Worm (Caenorhabditis elegans) whole organism, L1 larva: ENCODE results near the gene T22F3.2.

Experiments
- C04F5.9 ChIP-seq: sonication (generic microtip); optimal IDR thresholded peaks from 2 replicates; lab custom pipeline; 2016; ENCODE audit warnings: missing genetic modification characterization, missing compliant biosample characterization
- C16A3.4 ChIP-seq: fragments of 150-350 bp; optimal IDR thresholded peaks from 2 replicates; lab custom pipeline; 2014; ENCODE audit warnings: missing biosample characterization, missing genetic modification characterization
- C34B4.2 ChIP-seq: sonication (generic microtip); optimal IDR thresholded peaks from 2 replicates; lab custom pipeline; 2017; ENCODE audit warnings: mild to moderate bottlenecking, missing genetic modification characterization, missing compliant biosample characterization
- aly-2 ChIP-seq: fragments of 150-350 bp; optimal IDR thresholded peaks from 2 replicates; lab custom pipeline; 2014; ENCODE audit warnings: missing biosample characterization, missing genetic modification characterization
- ama-1 ChIP-seq: fragments of 150-350 bp; optimal IDR thresholded peaks from 2 replicates; lab custom pipeline; 2014
- ceh-8 ChIP-seq: fragments of 200-800 bp; sonication (Bioruptor generic); optimal IDR thresholded peaks from 2 replicates; lab custom pipeline; 2018; ENCODE audit warnings: mild to moderate bottlenecking, missing genetic modification characterization, moderate library complexity, missing compliant biosample characterization
- ceh-82 ChIP-seq, 3 experiments: fragments of 150-350 bp in 1 of 3; sonication (generic microtip) in 2 of 3; optimal IDR thresholded peaks; 2 replicates each; lab custom pipeline; 2014 to 2017; ENCODE audit warnings: missing biosample characterization in 3 of 3, missing genetic modification characterization in 3 of 3
- ceh-90 ChIP-seq: sonication (generic microtip); optimal IDR thresholded peaks from 2 replicates; lab custom pipeline; 2016; ENCODE audit warnings: missing genetic modification characterization, missing compliant biosample characterization
- dpl-1 ChIP-seq, 3 experiments: fragments of 150-350 bp in 2 of 3; sonication (generic microtip) in 1 of 3; optimal IDR thresholded peaks; 2 replicates each; lab custom pipeline; 2014 to 2017; ENCODE audit warnings: missing biosample characterization in 3 of 3, missing genetic modification characterization in 3 of 3, missing genetic modification reagents in 3 of 3
- dsc-1 ChIP-seq: sonication (generic microtip); optimal IDR thresholded peaks from 2 replicates; lab custom pipeline; 2016; ENCODE audit warnings: mild to moderate bottlenecking, missing genetic modification characterization, missing compliant biosample characterization
- efl-1 ChIP-seq, 4 experiments: fragments of 150-350 bp; optimal IDR thresholded peaks in 3 of 4; peaks in 1 of 4; 1 replicate in 1 of 4; 2 replicates in 3 of 4; lab custom pipeline; 2014; ENCODE audit warnings: missing biosample characterization in 2 of 4, missing genetic modification characterization in 2 of 4, missing genetic modification reagents in 2 of 4
- elt-3 ChIP-seq, 6 experiments: fragments of 150-350 bp in 1 of 6; sonication (generic microtip); optimal IDR thresholded peaks; 2 replicates each; lab custom pipeline; 2017 to 2018; ENCODE audit warnings: missing biosample characterization in 6 of 6, missing genetic modification characterization in 6 of 6, inconsistent platforms in 1 of 6
- ets-5 ChIP-seq: fragments of 200-800 bp; sonication (Bioruptor generic); IDR thresholded peaks from 2 replicates; pipeline ENCODE4 v1.3.6; 2022; ENCODE audit warnings: missing genetic modification characterization, missing compliant biosample characterization
- fkh-10 ChIP-seq: sonication (generic microtip); optimal IDR thresholded peaks from 2 replicates; lab custom pipeline; 2017; ENCODE audit warnings: missing biosample characterization, missing genetic modification reagents, missing genetic modification characterization
- fkh-4 ChIP-seq: sonication (generic microtip); optimal IDR thresholded peaks from 2 replicates; lab custom pipeline; 2016; ENCODE audit warnings: missing compliant biosample characterization, missing genetic modification characterization, borderline replicate concordance
- fkh-8 ChIP-seq: sonication (generic microtip); optimal IDR thresholded peaks from 2 replicates; lab custom pipeline; 2016; ENCODE audit warnings: mild to moderate bottlenecking, missing genetic modification characterization, missing compliant biosample characterization
- fos-1 ChIP-seq: fragments of 150-350 bp; optimal IDR thresholded peaks from 2 replicates; lab custom pipeline; 2014; ENCODE audit warnings: missing biosample characterization, missing genetic modification characterization
- irx-1 ChIP-seq: sonication (generic microtip); optimal IDR thresholded peaks from 2 replicates; lab custom pipeline; 2016; ENCODE audit warnings: missing genetic modification characterization, missing compliant biosample characterization
- jun-1 ChIP-seq: fragments of 150-350 bp; optimal IDR thresholded peaks from 2 replicates; lab custom pipeline; 2014; ENCODE audit warnings: missing biosample characterization, missing genetic modification reagents, missing genetic modification characterization
- lin-13 ChIP-seq: fragments of 150-350 bp; optimal IDR thresholded peaks from 2 replicates; lab custom pipeline; 2014; ENCODE audit warnings: missing biosample characterization, missing genetic modification reagents, missing genetic modification characterization
- lin-14 ChIP-seq: fragments of 200-800 bp; sonication (Bioruptor generic); optimal IDR thresholded peaks from 2 replicates; lab custom pipeline; 2018; ENCODE audit warnings: mild to moderate bottlenecking, missing genetic modification characterization, moderate library complexity, missing compliant biosample characterization
- lsy-2 ChIP-seq, 2 experiments: fragments of 150-350 bp; optimal IDR thresholded peaks; 2 replicates each; lab custom pipeline; 2014; ENCODE audit warnings: missing biosample characterization in 2 of 2, missing genetic modification characterization in 2 of 2
- mef-2 ChIP-seq: fragments of 150-350 bp; optimal IDR thresholded peaks from 2 replicates; lab custom pipeline; 2014; ENCODE audit warnings: missing biosample characterization, missing genetic modification characterization
- nhr-11 ChIP-seq: fragments of 150-350 bp; optimal IDR thresholded peaks from 2 replicates; lab custom pipeline; 2014; ENCODE audit warnings: missing biosample characterization, missing genetic modification characterization
- nhr-12 ChIP-seq: sonication (generic microtip); optimal IDR thresholded peaks from 2 replicates; lab custom pipeline; 2017; ENCODE audit warnings: missing biosample characterization, missing genetic modification characterization
- nhr-19 ChIP-seq: fragments of 200-800 bp; sonication (Bioruptor generic); conservative IDR thresholded peaks from 2 replicates; pipeline ENCODE4 v1.3.6; 2022; ENCODE audit warnings: missing genetic modification characterization, missing compliant biosample characterization
- nhr-20 ChIP-seq: sonication (generic microtip); optimal IDR thresholded peaks from 2 replicates; lab custom pipeline; 2016; ENCODE audit warnings: mild to moderate bottlenecking, missing genetic modification characterization, missing compliant biosample characterization
- nhr-237 ChIP-seq: fragments of 150-350 bp; optimal IDR thresholded peaks from 2 replicates; lab custom pipeline; 2014; ENCODE audit warnings: missing biosample characterization, missing genetic modification characterization
- nhr-28 ChIP-seq: fragments of 150-350 bp; optimal IDR thresholded peaks from 2 replicates; lab custom pipeline; 2014; ENCODE audit warnings: missing biosample characterization, missing genetic modification characterization
- nhr-47 ChIP-seq: sonication (generic microtip); optimal IDR thresholded peaks from 2 replicates; lab custom pipeline; 2016; ENCODE audit warnings: mild to moderate bottlenecking, missing genetic modification characterization, moderate library complexity, missing compliant biosample characterization
- nhr-71 ChIP-seq: sonication (generic microtip); optimal IDR thresholded peaks from 2 replicates; lab custom pipeline; 2016; ENCODE audit warnings: mild to moderate bottlenecking, missing genetic modification characterization, moderate library complexity, missing compliant biosample characterization
- nhr-76 ChIP-seq: sonication (generic microtip); optimal IDR thresholded peaks from 2 replicates; lab custom pipeline; 2017; ENCODE audit warnings: missing biosample characterization, missing genetic modification characterization
- nhr-77 ChIP-seq: fragments of 150-350 bp; optimal IDR thresholded peaks from 2 replicates; lab custom pipeline; 2014; ENCODE audit warnings: missing biosample characterization, missing genetic modification characterization
- nhr-90 ChIP-seq: sonication (generic microtip); optimal IDR thresholded peaks from 2 replicates; lab custom pipeline; 2016; ENCODE audit warnings: mild to moderate bottlenecking, missing genetic modification characterization, missing compliant biosample characterization; ENCODE audit not compliant: poor library complexity
- pax-3 ChIP-seq: fragments of 200-800 bp; sonication (Bioruptor generic); optimal IDR thresholded peaks from 2 replicates; lab custom pipeline; 2018; ENCODE audit warnings: mild to moderate bottlenecking, missing genetic modification characterization, moderate library complexity, missing compliant biosample characterization
- pqm-1 ChIP-seq: sonication (generic microtip); optimal IDR thresholded peaks from 3 replicates; lab custom pipeline; 2017; ENCODE audit warnings: missing biosample characterization, missing genetic modification characterization
- rnt-1 ChIP-seq: sonication (generic microtip); optimal IDR thresholded peaks from 2 replicates; lab custom pipeline; 2016; ENCODE audit warnings: mild to moderate bottlenecking, missing genetic modification characterization, moderate library complexity, missing compliant biosample characterization
- snpc-4 ChIP-seq: fragments of 150-350 bp; optimal IDR thresholded peaks from 2 replicates; lab custom pipeline; 2014; ENCODE audit warnings: missing biosample characterization, missing genetic modification characterization
- swsn-7 ChIP-seq: sonication (generic microtip); optimal IDR thresholded peaks from 2 replicates; lab custom pipeline; 2016; ENCODE audit warnings: missing genetic modification characterization, missing compliant biosample characterization
- unc-130 ChIP-seq: fragments of 150-350 bp; optimal IDR thresholded peaks from 2 replicates; lab custom pipeline; 2017; ENCODE audit warnings: missing biosample characterization, missing genetic modification characterization, inconsistent platforms
- unc-30 ChIP-seq: sonication (generic microtip); optimal IDR thresholded peaks from 2 replicates; lab custom pipeline; 2017; ENCODE audit warnings: missing biosample characterization, missing genetic modification characterization
- unc-98 ChIP-seq: fragments of 200-800 bp; sonication (Bioruptor generic); IDR thresholded peaks from 2 replicates; pipeline ENCODE4 v1.3.6; 2022; ENCODE audit warnings: missing genetic modification characterization, missing compliant biosample characterization
- vab-15 ChIP-seq: sonication (generic microtip); optimal IDR thresholded peaks from 2 replicates; lab custom pipeline; 2017; ENCODE audit warnings: missing genotype, mild to moderate bottlenecking, missing genetic modification characterization, missing compliant biosample characterization
- xbp-1 ChIP-seq: sonication (generic microtip); optimal IDR thresholded peaks from 2 replicates; lab custom pipeline; 2016; ENCODE audit warnings: missing genetic modification characterization, missing compliant biosample characterization
- zag-1 ChIP-seq: fragments of 150-350 bp; optimal IDR thresholded peaks from 2 replicates; lab custom pipeline; 2014; ENCODE audit warnings: missing biosample characterization, missing genetic modification characterization
- zip-4 ChIP-seq: fragments of 200-800 bp; sonication (Bioruptor generic); optimal IDR thresholded peaks from 2 replicates; lab custom pipeline; 2018; ENCODE audit warnings: mild to moderate bottlenecking, missing genetic modification characterization, moderate library complexity, missing compliant biosample characterization
- ztf-11 ChIP-seq, 2 experiments: sonication (generic microtip); optimal IDR thresholded peaks; 2 replicates each; lab custom pipeline; 2016 to 2017; ENCODE audit warnings: missing genetic modification characterization in 2 of 2, missing biosample characterization in 1 of 2, missing compliant biosample characterization in 1 of 2
- ztf-4 ChIP-seq: fragments of 150-350 bp; optimal IDR thresholded peaks from 2 replicates; lab custom pipeline; 2014; ENCODE audit warnings: missing biosample characterization, missing genetic modification characterization

Gene T22F3.2

DNA sequence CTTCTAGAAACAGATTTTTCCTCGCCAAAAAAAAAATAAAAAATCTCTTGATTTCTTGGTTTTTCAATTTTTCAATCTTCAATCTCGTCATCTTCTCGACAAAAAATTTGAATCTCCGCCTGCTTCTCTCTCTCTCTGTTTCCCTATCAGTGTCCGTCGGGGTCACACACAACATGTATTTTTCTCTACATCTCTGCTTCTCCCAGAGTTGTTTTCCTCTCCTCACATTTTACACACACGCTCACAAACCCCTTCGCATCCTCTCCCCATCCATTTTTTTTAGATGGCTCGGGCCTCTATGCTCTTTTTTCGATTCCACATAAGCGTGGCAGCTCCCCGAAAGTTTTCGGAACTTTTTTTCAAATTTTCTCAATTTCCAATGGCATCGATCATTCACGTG, 6.6 kb upstream of the T22F3.2 start (continued):
- TF ChIP-seq xbp-1 (peak; percentile 8), ets-5 (GFP tag; lab: Robert Waterston, UW) (no peak), fkh-10 (GFP tag; lab: Kevin White, UChicago) (peak; percentile 12), fos-1 (tag; lab: Kevin White, UChicago) (peak; percentile 42), fkh-4 (tag; lab: Kevin White, UChicago) (no peak), ceh-82 (tag; optimal IDR thresholded peaks at IDR 0.05; lab: Kevin White, UChicago) (peak in 2 of 3 experiments; percentile 29 to 76), vab-15 (tag; lab: Kevin White, UChicago) (no peak), nhr-77 (tag; lab: Kevin White, UChicago) (peak; percentile 25), nhr-11 (no peak), lin-14 (GFP tag; lab: Kevin White, UChicago) (peak; percentile 85), swsn-7 (tag; lab: Kevin White, UChicago) (peak; percentile 32), nhr-20 (peak; percentile 67), nhr-90 (no peak), unc-130 (peak; percentile 16), fkh-8 (tag; lab: Kevin White, UChicago) (peak; percentile 15), snpc-4 (tag; lab: Kevin White, UChicago) (no peak), aly-2 (tag; lab: Kevin White, UChicago) (no peak), nhr-237 (tag; lab: Kevin White, UChicago) (no peak), ama-1 (no peak), pqm-1 (tag; lab: Kevin White, UChicago) (no peak), C16A3.4 (peak; percentile 15), nhr-71 (tag; lab: Kevin White, UChicago) (peak; percentile 73), ztf-4 (no peak), nhr-28 (no peak), elt-3 (tag; optimal IDR thresholded peaks at IDR 0.05; lab: Kevin White, UChicago) (peak in 2 of 6 experiments; percentile 1 to 14), unc-30 (no peak), dpl-1 (GFP tag; optimal IDR thresholded peaks at IDR 0.05; lab: Kevin White, UChicago) (peak; percentile 62 to 81 (median 65)), C04F5.9 (tag; lab: Kevin White, UChicago) (no peak), zip-4 (GFP tag; lab: Kevin White, UChicago) (no peak), efl-1 (optimal IDR thresholded peaks at IDR 0.05; lab: Kevin White, UChicago) (peak; percentile 46 to 68), efl-1 (GFP tag; optimal IDR thresholded peaks at IDR 0.05 in 1 of 2; lab: Kevin White, UChicago) (peak; percentile 82 to 96), dsc-1 (no peak), unc-98 (no peak), irx-1 (tag; lab: Kevin White, UChicago) (no peak), nhr-12 (tag; lab: Kevin White, UChicago) (no peak), mef-2 (tag; lab: Kevin White, UChicago) (no peak), ceh-90 (tag; lab: Kevin White, UChicago) (no peak), rnt-1 (peak; percentile 55), nhr-19 (peak; percentile 29; the same call in 1 of the 2 replicates), nhr-76 (tag; lab: Kevin White, UChicago) (no peak), lin-13 (GFP tag; lab: Kevin White, UChicago) (no peak), nhr-47 (peak; percentile 35), lsy-2 (tag; optimal IDR thresholded peaks at IDR 0.05; lab: Kevin White, UChicago) (peak; percentile 42 to 64), jun-1 (tag; lab: Kevin White, UChicago) (no peak), pax-3 (no peak), zag-1 (tag; lab: Kevin White, UChicago) (no peak), ceh-8 (GFP tag; lab: Kevin White, UChicago) (no peak), C34B4.2 (tag; lab: Kevin White, UChicago) (no peak), ztf-11 (tag; optimal IDR thresholded peaks at IDR 0.05; lab: Kevin White, UChicago) (no peak)
- TF ChIP-seq, all 84 proteins: peak for 26
